Worm (Caenorhabditis elegans) whole organism, L1 larva: ENCODE results near the gene tre-5.
"Not testable (repeated sequence)": the region's sequence is repeated elsewhere in the genome, so short reads cannot be mapped to it uniquely, and the experiment has no call there.

Source experiments
- efl-3 ChIP-seq: fragments of 200-800 bp; sonication (Bioruptor generic); optimal IDR thresholded peaks from 2 replicates; lab custom pipeline; 2018; ENCODE audit warnings: mild to moderate bottlenecking, missing genetic modification characterization, missing compliant biosample characterization
- elt-3 ChIP-seq, 6 experiments: fragments of 150-350 bp in 1 of 6; sonication (generic microtip); optimal IDR thresholded peaks; 2 replicates each; lab custom pipeline; 2017 to 2018; ENCODE audit warnings: missing biosample characterization in 6 of 6, missing genetic modification characterization in 6 of 6, inconsistent platforms in 1 of 6
- ets-5 ChIP-seq: fragments of 200-800 bp; sonication (Bioruptor generic); IDR thresholded peaks from 2 replicates; pipeline ENCODE4 v1.3.6; 2022; ENCODE audit warnings: missing genetic modification characterization, missing compliant biosample characterization
- hlh-4 ChIP-seq: sonication (generic microtip); optimal IDR thresholded peaks from 2 replicates; lab custom pipeline; 2016; ENCODE audit warnings: mild to moderate bottlenecking, missing genetic modification characterization, missing compliant biosample characterization
- lin-39 ChIP-seq: fragments of 150-350 bp; optimal IDR thresholded peaks from 2 replicates; lab custom pipeline; 2014; ENCODE audit warnings: missing biosample characterization, missing genetic modification reagents, missing genetic modification characterization
- lir-3 ChIP-seq: sonication (generic microtip); optimal IDR thresholded peaks from 2 replicates; lab custom pipeline; 2016; ENCODE audit warnings: mild to moderate bottlenecking, missing genetic modification characterization, moderate library complexity, missing compliant biosample characterization; ENCODE audit not compliant: poor library complexity
- lsy-2 ChIP-seq, 2 experiments: fragments of 150-350 bp; optimal IDR thresholded peaks; 2 replicates each; lab custom pipeline; 2014; ENCODE audit warnings: missing biosample characterization in 2 of 2, missing genetic modification characterization in 2 of 2
- nhr-84 ChIP-seq: sonication (generic microtip); optimal IDR thresholded peaks from 2 replicates; lab custom pipeline; 2017; ENCODE audit warnings: missing biosample characterization, missing genetic modification characterization
- pag-3 ChIP-seq: sonication (generic microtip); optimal IDR thresholded peaks from 2 replicates; lab custom pipeline; 2017; ENCODE audit warnings: missing genetic modification characterization, mild to moderate bottlenecking, missing compliant biosample characterization, antibody characterized with exemption, borderline replicate concordance; ENCODE audit not compliant: insufficient read depth
- pqm-1 ChIP-seq: sonication (generic microtip); optimal IDR thresholded peaks from 3 replicates; lab custom pipeline; 2017; ENCODE audit warnings: missing biosample characterization, missing genetic modification characterization
- tlp-1 ChIP-seq: fragments of 150-350 bp; optimal IDR thresholded peaks from 2 replicates; lab custom pipeline; 2014; ENCODE audit warnings: missing biosample characterization, missing genetic modification characterization
- zag-1 ChIP-seq: fragments of 150-350 bp; optimal IDR thresholded peaks from 2 replicates; lab custom pipeline; 2014; ENCODE audit warnings: missing biosample characterization, missing genetic modification characterization

DNA sequence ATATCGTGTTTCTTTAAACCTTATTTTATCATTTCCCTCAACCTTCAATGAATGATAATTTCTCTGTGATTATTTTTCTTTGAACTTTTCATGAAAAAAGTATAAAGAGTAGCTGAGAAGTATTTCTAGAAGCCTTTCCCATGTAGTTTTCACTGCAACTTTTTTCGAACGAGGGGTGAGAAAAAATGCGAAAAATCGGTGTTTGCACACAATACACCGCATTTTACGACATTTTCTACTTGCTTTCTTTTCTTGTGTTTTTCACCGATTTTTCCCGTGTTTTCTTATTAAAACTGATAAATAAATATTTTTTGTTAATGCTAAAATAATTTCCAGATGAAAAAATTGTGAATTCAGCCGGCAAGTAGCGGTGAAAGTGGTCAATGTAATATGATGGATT lies 43.8 kb upstream of the tre-5 start, which contains the start of gene C50D2.10:
- not testable (repeated sequence) for TF ChIP-seq efl-3 (GFP tag; lab: Kevin White, UChicago); zag-1 (tag; lab: Kevin White, UChicago); lin-39 (tag; lab: Kevin White, UChicago); elt-3 (tag; optimal IDR thresholded peaks at IDR 0.05; lab: Kevin White, UChicago); lir-3 (tag; lab: Kevin White, UChicago); pqm-1; ets-5; hlh-4 (tag; lab: Kevin White, UChicago); pag-3 (tag; lab: Kevin White, UChicago); lsy-2 (tag; optimal IDR thresholded peaks at IDR 0.05; lab: Kevin White, UChicago); nhr-84 (tag; lab: Kevin White, UChicago); tlp-1 (tag; lab: Kevin White, UChicago)
